Worm (Caenorhabditis elegans) whole organism, L4 larva: Measurements from ENCODE around the gene srd-21.

Experiments used
- F26F4.8 ChIP-seq: fragments of 200-800 bp; sonication (Bioruptor generic); conservative IDR thresholded peaks from 2 replicates; pipeline ENCODE4 v1.3.6; 2022; ENCODE audit warnings: missing genetic modification characterization, missing compliant biosample characterization
- F37D6.2 ChIP-seq: sonication (generic microtip); optimal IDR thresholded peaks from 2 replicates; lab custom pipeline; 2016; ENCODE audit warnings: mild to moderate bottlenecking, missing genetic modification characterization, missing compliant biosample characterization
- T20F7.1 ChIP-seq: fragments of 200-800 bp; sonication (Bioruptor generic); optimal IDR thresholded peaks from 2 replicates; lab custom pipeline; 2018; ENCODE audit warnings: mild to moderate bottlenecking, missing genetic modification characterization, missing compliant biosample characterization
- T26A8.4 ChIP-seq: fragments of 200-800 bp; sonication (Bioruptor generic); IDR thresholded peaks from 2 replicates; pipeline ENCODE4 v1.3.6; 2022; ENCODE audit warnings: missing genetic modification characterization, missing compliant biosample characterization
- Y48G9A.11 ChIP-seq: fragments of 200-800 bp; sonication (Bioruptor generic); IDR thresholded peaks from 2 replicates; pipeline ENCODE4 v1.3.6; 2022; ENCODE audit warnings: missing genetic modification reagents, missing genetic modification characterization, missing compliant biosample characterization
- ama-1 ChIP-seq: fragments of 150-350 bp; optimal IDR thresholded peaks from 2 replicates; lab custom pipeline; 2014; ENCODE audit warnings: inconsistent platforms, mixed read lengths
- ceh-32 ChIP-seq: sonication (generic microtip); optimal IDR thresholded peaks from 2 replicates; lab custom pipeline; 2016; ENCODE audit warnings: mild to moderate bottlenecking, missing genetic modification characterization, missing compliant biosample characterization; ENCODE audit not compliant: poor library complexity
- ceh-82 ChIP-seq: sonication (generic microtip); optimal IDR thresholded peaks from 2 replicates; lab custom pipeline; 2017; ENCODE audit warnings: missing biosample characterization, missing genetic modification characterization
- ces-1 ChIP-seq: fragments of 150-350 bp; sonication (generic microtip); optimal IDR thresholded peaks from 4 replicates; lab custom pipeline; 2014; ENCODE audit warnings: missing biosample characterization, missing genetic modification reagents, missing genetic modification characterization
- ctbp-1 ChIP-seq: fragments of 200-800 bp; sonication (Bioruptor generic); IDR thresholded peaks from 2 replicates; pipeline ENCODE4 v1.3.6; 2022; ENCODE audit warnings: missing genetic modification reagents, missing genetic modification characterization, missing compliant biosample characterization
- daf-16 ChIP-seq, 3 experiments: sonication (generic microtip); optimal IDR thresholded peaks; 2 replicates each; lab custom pipeline; 2016 to 2017; ENCODE audit warnings: missing genetic modification characterization in 3 of 3, missing genetic modification reagents in 3 of 3, mild to moderate bottlenecking in 2 of 3, missing compliant biosample characterization in 2 of 3, missing biosample characterization in 1 of 3, moderate library complexity in 1 of 3
- dmd-6 ChIP-seq: fragments of 200-800 bp; sonication (Bioruptor generic); IDR thresholded peaks from 2 replicates; pipeline ENCODE4 v1.3.6; 2022; ENCODE audit warnings: missing genetic modification reagents, missing genetic modification characterization, missing compliant biosample characterization
- dmd-8 ChIP-seq: fragments of 200-800 bp; sonication (Bioruptor generic); IDR thresholded peaks from 2 replicates; pipeline ENCODE4 v1.3.6; 2022; ENCODE audit warnings: missing genetic modification characterization, missing compliant biosample characterization
- dmd-9 ChIP-seq: fragments of 200-800 bp; sonication (Bioruptor generic); IDR thresholded peaks from 2 replicates; pipeline ENCODE4 v1.3.6; 2022; ENCODE audit warnings: missing genetic modification reagents, missing genetic modification characterization, missing compliant biosample characterization
- duxl-1 ChIP-seq: sonication (generic microtip); optimal IDR thresholded peaks from 2 replicates; lab custom pipeline; 2016; ENCODE audit warnings: mild to moderate bottlenecking, missing genetic modification characterization, moderate library complexity, missing compliant biosample characterization; ENCODE audit not compliant: poor library complexity
- dve-1 ChIP-seq: sonication (generic microtip); optimal IDR thresholded peaks from 2 replicates; lab custom pipeline; 2017; ENCODE audit warnings: antibody characterized with exemption, mild to moderate bottlenecking, missing genetic modification characterization, missing compliant biosample characterization; ENCODE audit not compliant: insufficient read depth
- hlh-11 ChIP-seq: fragments of 200-800 bp; sonication (Bioruptor generic); optimal IDR thresholded peaks from 2 replicates; lab custom pipeline; 2018; ENCODE audit warnings: mild to moderate bottlenecking, missing genetic modification characterization, missing compliant biosample characterization
- hlh-30 ChIP-seq: sonication (generic microtip); optimal IDR thresholded peaks from 2 replicates; lab custom pipeline; 2017; ENCODE audit warnings: antibody characterized with exemption, mild to moderate bottlenecking, missing genetic modification characterization, missing compliant biosample characterization; ENCODE audit not compliant: insufficient read depth
- jun-1 ChIP-seq: fragments of 150-350 bp; optimal IDR thresholded peaks from 2 replicates; lab custom pipeline; 2014; ENCODE audit warnings: missing biosample characterization, missing genetic modification reagents, missing genetic modification characterization
- lin-29 ChIP-seq: fragments of 200-800 bp; sonication (Bioruptor generic); IDR thresholded peaks from 2 replicates; pipeline ENCODE4 v1.3.6; 2022; ENCODE audit warnings: missing genetic modification reagents, missing genetic modification characterization, missing compliant biosample characterization
- lin-38 ChIP-seq: fragments of 200-800 bp; sonication (Bioruptor generic); IDR thresholded peaks from 2 replicates; pipeline ENCODE4 v1.3.6; 2022; ENCODE audit warnings: missing genetic modification reagents, missing genetic modification characterization, missing compliant biosample characterization
- lsy-2 ChIP-seq, 2 experiments: fragments of 150-350 bp in 1 of 2; sonication (generic microtip) in 1 of 2; optimal IDR thresholded peaks; 2 replicates each; lab custom pipeline; 2014 to 2017; ENCODE audit warnings: missing biosample characterization in 2 of 2, missing genetic modification characterization in 2 of 2
- madf-5 ChIP-seq, 2 experiments: fragments of 200-800 bp; sonication (Bioruptor generic); IDR thresholded peaks; 2 replicates each; pipeline ENCODE4 v1.3.6; 2022; ENCODE audit warnings: missing compliant biosample characterization in 2 of 2, missing genetic modification characterization in 2 of 2
- mes-2 ChIP-seq: sonication (generic microtip); optimal IDR thresholded peaks from 2 replicates; lab custom pipeline; 2016; ENCODE audit warnings: missing genotype, mild to moderate bottlenecking, missing genetic modification characterization, missing compliant biosample characterization; ENCODE audit not compliant: poor library complexity, severe bottlenecking
- nhr-102 ChIP-seq: sonication (generic microtip); optimal IDR thresholded peaks from 2 replicates; lab custom pipeline; 2016; ENCODE audit warnings: mild to moderate bottlenecking, missing genetic modification characterization, moderate library complexity, missing compliant biosample characterization
- nhr-28 ChIP-seq: fragments of 150-350 bp; optimal IDR thresholded peaks from 2 replicates; lab custom pipeline; 2014; ENCODE audit warnings: missing biosample characterization, missing genetic modification characterization
- nhr-41 ChIP-seq: fragments of 200-800 bp; sonication (Bioruptor generic); IDR thresholded peaks from 2 replicates; pipeline ENCODE4 v1.3.6; 2022; ENCODE audit warnings: missing genetic modification reagents, missing genetic modification characterization, missing compliant biosample characterization
- nhr-42 ChIP-seq: fragments of 200-800 bp; sonication (Bioruptor generic); IDR thresholded peaks from 2 replicates; pipeline ENCODE4 v1.3.6; 2022; ENCODE audit warnings: missing genetic modification characterization, missing compliant biosample characterization
- nhr-77 ChIP-seq: fragments of 150-350 bp; optimal IDR thresholded peaks from 2 replicates; lab custom pipeline; 2014; ENCODE audit warnings: missing biosample characterization, missing genetic modification characterization
- php-3 ChIP-seq: fragments of 200-800 bp; sonication (Bioruptor generic); IDR thresholded peaks from 2 replicates; pipeline ENCODE4 v1.3.6; 2022; ENCODE audit warnings: missing genetic modification reagents, missing genetic modification characterization, missing compliant biosample characterization
- saeg-2 ChIP-seq: fragments of 200-800 bp; sonication (Bioruptor generic); IDR thresholded peaks from 2 replicates; pipeline ENCODE4 v1.3.6; 2022; ENCODE audit warnings: missing genetic modification reagents, missing genetic modification characterization, missing compliant biosample characterization
- sdz-12 ChIP-seq: fragments of 200-800 bp; sonication (Bioruptor generic); optimal IDR thresholded peaks from 2 replicates; lab custom pipeline; 2018; ENCODE audit warnings: mild to moderate bottlenecking, missing genetic modification characterization, missing compliant biosample characterization
- set-16 ChIP-seq: fragments of 200-800 bp; sonication (Bioruptor generic); IDR thresholded peaks from 2 replicates; pipeline ENCODE4 v1.3.6; 2022; ENCODE audit warnings: missing genetic modification reagents, missing genetic modification characterization, missing compliant biosample characterization
- snpc-4 ChIP-seq: fragments of 150-350 bp; optimal IDR thresholded peaks from 2 replicates; lab custom pipeline; 2014; ENCODE audit warnings: missing biosample characterization, missing genetic modification characterization
- vab-7 ChIP-seq: fragments of 200-800 bp; sonication (Bioruptor generic); IDR thresholded peaks from 2 replicates; pipeline ENCODE4 v1.3.6; 2022; ENCODE audit warnings: missing genetic modification reagents, missing genetic modification characterization, missing compliant biosample characterization
- zag-1 ChIP-seq: fragments of 150-350 bp; optimal IDR thresholded peaks from 2 replicates; lab custom pipeline; 2014; ENCODE audit warnings: missing biosample characterization, missing genetic modification characterization
- zfp-2 ChIP-seq: sonication (generic microtip); optimal IDR thresholded peaks from 2 replicates; lab custom pipeline; 2016; ENCODE audit warnings: mild to moderate bottlenecking, missing genetic modification characterization, missing compliant biosample characterization
- zfp-3 ChIP-seq: fragments of 200-800 bp; sonication (Bioruptor generic); conservative IDR thresholded peaks from 2 replicates; pipeline ENCODE4 v1.3.6; 2022; ENCODE audit warnings: missing genetic modification reagents, missing genetic modification characterization, missing compliant biosample characterization
- zip-2 ChIP-seq: fragments of 150-350 bp; optimal IDR thresholded peaks from 2 replicates; lab custom pipeline; 2014; ENCODE audit warnings: missing biosample characterization, missing genetic modification characterization

srd-21 gene

ce11 chrV:16592947-16593791 is 36.5 kb upstream of the srd-21 start (continued):
- TF ChIP-seq daf-16 (GFP tag; optimal IDR thresholded peaks at IDR 0.05; lab: Kevin White, UChicago) (no peak), daf-16 (tag; optimal IDR thresholded peaks at IDR 0.05; lab: Kevin White, UChicago) (peak; percentile 69), T20F7.1 (GFP tag; lab: Kevin White, UChicago) (peak; percentile 32), nhr-28 (tag; lab: Kevin White, UChicago) (peak; percentile 69), saeg-2 (GFP tag; lab: Robert Waterston, UW) (0 out of 2 replicates have a peak, but pooled peaks have one; percentile 22), lin-38 (GFP tag; lab: Robert Waterston, UW) (0 out of 2 replicates have a peak, but pooled peaks have one; percentile 22), ama-1 (lab: Kevin White, UChicago) (no peak), T26A8.4 (GFP tag; lab: Robert Waterston, UW) (peak; percentile 57; the same call in 1 of the 2 replicates), dmd-8 (GFP tag; lab: Robert Waterston, UW) (no peak), duxl-1 (tag; lab: Kevin White, UChicago) (no peak), dmd-9 (GFP tag; lab: Robert Waterston, UW) (0 out of 2 replicates have a peak, but pooled peaks have one; percentile 38), php-3 (GFP tag; lab: Robert Waterston, UW) (peak; percentile 58), hlh-11 (peak; percentile 63)

- no peak for TF ChIP-seq ceh-32
- TF ChIP-seq T20F7.1 (GFP tag; lab: Kevin White, UChicago): no peak
- TF ChIP-seq dmd-6 (GFP tag; lab: Robert Waterston, UW): 0 out of 2 replicates have a peak, but pooled peaks have one; percentile 3
- TF ChIP-seq zfp-3: peak; percentile 21; the same call in 1 of the 2 replicates
- no peak for TF ChIP-seq php-3 (GFP tag; lab: Robert Waterston, UW)
- no peak for TF ChIP-seq snpc-4
- TF ChIP-seq ctbp-1 (GFP tag; lab: Robert Waterston, UW): no peak
- no peak for TF ChIP-seq jun-1 (tag; lab: Kevin White, UChicago)
- no peak for TF ChIP-seq nhr-42 (GFP tag; lab: Robert Waterston, UW)
- peak; percentile 18 for TF ChIP-seq sdz-12 (GFP tag; lab: Kevin White, UChicago)
- no peak for TF ChIP-seq nhr-102 (tag; lab: Kevin White, UChicago)
- TF ChIP-seq zag-1 (tag; lab: Kevin White, UChicago): no peak
- no peak for TF ChIP-seq nhr-77 (tag; lab: Kevin White, UChicago)
- no peak for TF ChIP-seq hlh-30
- TF ChIP-seq T26A8.4 (GFP tag; lab: Robert Waterston, UW): no peak; the same call in 1 of the 2 replicates
- no peak for TF ChIP-seq madf-5 (GFP tag; IDR thresholded peaks at IDR 0.05; lab: Robert Waterston, UW)
- no peak for TF ChIP-seq vab-7 (GFP tag; lab: Robert Waterston, UW)
- TF ChIP-seq saeg-2 (GFP tag; lab: Robert Waterston, UW): no peak
- TF ChIP-seq set-16: peak; percentile 67
- no peak for TF ChIP-seq duxl-1 (tag; lab: Kevin White, UChicago)
- TF ChIP-seq ces-1 (GFP tag; lab: Kevin White, UChicago): no peak
- no peak for TF ChIP-seq nhr-41 (GFP tag; lab: Robert Waterston, UW)
- no peak for TF ChIP-seq F26F4.8 (GFP tag; lab: Robert Waterston, UW)
- TF ChIP-seq Y48G9A.11: no peak
- TF ChIP-seq zfp-2 (tag; lab: Kevin White, UChicago): no peak
- no peak for TF ChIP-seq F37D6.2 (tag; lab: Kevin White, UChicago)
Measured at ce11 chrV:16593792-16594059, 36.0 kb upstream of the srd-21 start.

ce11 chrV:16594514-16594913 is 35.2 kb upstream of the srd-21 start:
- peak; percentile 0 for TF ChIP-seq mes-2 (tag; lab: Kevin White, UChicago)
- no peak for TF ChIP-seq daf-16 (GFP tag; optimal IDR thresholded peaks at IDR 0.05; lab: Kevin White, UChicago)
- peak; percentile 33 for TF ChIP-seq daf-16 (tag; optimal IDR thresholded peaks at IDR 0.05; lab: Kevin White, UChicago)
- peak; percentile 41; the same call in 1 of the 2 replicates for TF ChIP-seq dmd-6 (GFP tag; lab: Robert Waterston, UW)
- TF ChIP-seq lsy-2 (tag; optimal IDR thresholded peaks at IDR 0.05; lab: Kevin White, UChicago): peak in 1 of 2 experiments; percentile 11
- peak; percentile 68 for TF ChIP-seq hlh-11
- peak; percentile 32 for TF ChIP-seq dve-1
- TF ChIP-seq ceh-82 (tag; lab: Kevin White, UChicago): no peak
- peak; percentile 80 for TF ChIP-seq hlh-30
- peak; percentile 24 for TF ChIP-seq nhr-77 (tag; lab: Kevin White, UChicago)
- TF ChIP-seq lin-29 (GFP tag; lab: Robert Waterston, UW): no peak
- 0 out of 2 replicates have a peak, but pooled peaks have one; percentile 13 for TF ChIP-seq zfp-3
- TF ChIP-seq zip-2: no peak
